Worm (Caenorhabditis elegans) whole organism, midembryonic: Measurements from ENCODE around the gene H41C03.2.

Experiments used
- T22C8.4 ChIP-seq: fragments of 200-800 bp; sonication (Bioruptor generic); IDR thresholded peaks from 2 replicates; pipeline ENCODE4 v1.3.6; 2022; ENCODE audit warnings: missing genetic modification characterization, missing compliant biosample characterization
- cog-1 ChIP-seq: sonication (generic microtip); optimal IDR thresholded peaks from 2 replicates; lab custom pipeline; 2016; ENCODE audit warnings: missing genetic modification characterization, missing compliant biosample characterization
- flt-1 ChIP-seq: fragments of 200-800 bp; sonication (Bioruptor generic); IDR thresholded peaks from 2 replicates; pipeline ENCODE4 v1.3.6; 2022; ENCODE audit warnings: missing genetic modification characterization, missing compliant biosample characterization
- klf-2 ChIP-seq: fragments of 200-800 bp; sonication (Bioruptor generic); conservative IDR thresholded peaks from 2 replicates; pipeline ENCODE4 v1.3.6; 2022; ENCODE audit warnings: missing genetic modification reagents, missing genetic modification characterization, missing compliant biosample characterization
- med-1 ChIP-seq: sonication (generic microtip); optimal IDR thresholded peaks from 2 replicates; lab custom pipeline; 2017; ENCODE audit warnings: missing genetic modification characterization, mild to moderate bottlenecking, missing compliant biosample characterization, antibody characterized with exemption, missing genetic modification reagents; ENCODE audit not compliant: insufficient read depth
- ref-1 ChIP-seq: fragments of 200-800 bp; sonication (Bioruptor generic); conservative IDR thresholded peaks from 2 replicates; pipeline ENCODE4 v1.3.6; 2022; ENCODE audit warnings: missing genetic modification reagents, missing genetic modification characterization, missing compliant biosample characterization
- tab-1 ChIP-seq: fragments of 200-800 bp; sonication (Bioruptor generic); IDR thresholded peaks from 2 replicates; pipeline ENCODE4 v1.3.6; 2022; ENCODE audit warnings: missing genetic modification characterization, missing compliant biosample characterization
- ztf-23 ChIP-seq: fragments of 200-800 bp; sonication (Bioruptor generic); IDR thresholded peaks from 2 replicates; pipeline ENCODE4 v1.3.6; 2022; ENCODE audit warnings: missing genetic modification reagents, missing genetic modification characterization, missing compliant biosample characterization
- ztf-29 ChIP-seq: fragments of 200-800 bp; sonication (Bioruptor generic); IDR thresholded peaks from 2 replicates; pipeline ENCODE4 v1.3.6; 2022; ENCODE audit warnings: missing genetic modification reagents, missing genetic modification characterization, missing compliant biosample characterization

The H41C03.2 gene

ce11 chrII:5865405-5866308 lies 13.8 kb upstream of the H41C03.2 start, which contains the start of gene F55C12.19:
Gene F55C12.19, plus strand, starts transcription at chrII:5866139.
- TF ChIP-seq ref-1 (GFP tag; lab: Robert Waterston, UW): no peak
- no peak for TF ChIP-seq ztf-29 (GFP tag; lab: Robert Waterston, UW)
- TF ChIP-seq flt-1 (GFP tag; lab: Robert Waterston, UW): no peak
- TF ChIP-seq ztf-23 (GFP tag; lab: Robert Waterston, UW): no peak
- TF ChIP-seq klf-2 (GFP tag; lab: Robert Waterston, UW): no peak
- TF ChIP-seq tab-1 (GFP tag; lab: Robert Waterston, UW): no peak
- no peak for TF ChIP-seq med-1 (GFP tag; lab: Kevin White, UChicago)
- TF ChIP-seq cog-1: no peak
- no peak for TF ChIP-seq T22C8.4 (GFP tag; lab: Robert Waterston, UW)

ce11 chrII:5863893-5864292 lies 12.0 kb upstream of the H41C03.2 start, which contains the start of gene tag-234:
Gene tag-234, plus strand, starts transcription at chrII:5864193.
- TF ChIP-seq klf-2 (GFP tag; lab: Robert Waterston, UW): no peak
- TF ChIP-seq ztf-23 (GFP tag; lab: Robert Waterston, UW): no peak
- no peak for TF ChIP-seq cog-1
- TF ChIP-seq T22C8.4 (GFP tag; lab: Robert Waterston, UW): no peak
- no peak for TF ChIP-seq med-1 (GFP tag; lab: Kevin White, UChicago)
- no peak for TF ChIP-seq flt-1 (GFP tag; lab: Robert Waterston, UW)
- TF ChIP-seq ref-1 (GFP tag; lab: Robert Waterston, UW): no peak
- no peak for TF ChIP-seq tab-1 (GFP tag; lab: Robert Waterston, UW)
- TF ChIP-seq ztf-29 (GFP tag; lab: Robert Waterston, UW): no peak

DNA sequence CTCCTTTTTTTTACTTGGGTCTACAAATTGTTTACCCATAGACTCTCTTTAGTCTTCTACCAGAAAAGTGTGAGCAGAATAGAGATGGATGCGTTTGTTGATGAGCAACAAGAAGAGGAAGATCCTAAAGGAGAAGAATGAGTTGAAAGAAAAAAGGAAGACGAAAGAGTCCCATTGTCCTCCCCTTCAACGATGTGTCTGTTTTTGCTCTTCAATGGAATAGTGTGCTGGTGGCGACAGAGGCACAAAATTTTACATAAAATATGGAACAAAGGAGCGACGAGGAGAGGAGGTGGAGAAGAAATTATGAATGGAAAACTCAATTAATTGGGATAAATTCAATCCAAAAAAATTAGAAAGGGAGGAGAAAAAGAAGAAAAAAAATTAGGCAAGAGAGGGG lies 8.7 kb upstream of the H41C03.2 start:
- no peak for TF ChIP-seq ref-1 (GFP tag; lab: Robert Waterston, UW)
- no peak for TF ChIP-seq ztf-23 (GFP tag; lab: Robert Waterston, UW)
- TF ChIP-seq cog-1: no peak
- TF ChIP-seq klf-2 (GFP tag; lab: Robert Waterston, UW): no peak
- TF ChIP-seq tab-1 (GFP tag; lab: Robert Waterston, UW): no peak

DNA sequence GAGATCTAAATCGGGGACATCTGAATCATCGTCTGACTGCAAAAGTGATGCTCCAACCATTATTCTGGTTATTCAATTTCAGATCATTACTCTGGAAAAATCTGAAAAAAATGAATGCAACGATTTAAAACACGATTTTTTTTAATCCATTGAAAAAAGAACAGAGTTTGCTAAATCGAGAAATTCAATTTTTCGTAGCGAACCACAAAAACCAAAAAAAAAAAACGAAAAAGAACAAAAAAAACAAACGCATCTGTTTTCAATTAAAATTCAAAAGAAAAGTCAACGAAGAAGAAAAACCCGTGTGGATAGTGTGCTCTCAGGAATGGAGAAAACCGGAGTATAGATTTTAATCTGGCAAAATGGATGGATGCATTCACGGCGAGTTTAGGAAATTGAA lies 6.4 kb upstream of the H41C03.2 start, which contains the start of gene F55C12.4:
Gene F55C12.4, minus strand, starts transcription at position 101 of the 400 bp plus-strand sequence.
- TF ChIP-seq cog-1: no peak
- no peak for TF ChIP-seq ztf-29 (GFP tag; lab: Robert Waterston, UW)
- no peak for TF ChIP-seq klf-2 (GFP tag; lab: Robert Waterston, UW)
- no peak for TF ChIP-seq T22C8.4 (GFP tag; lab: Robert Waterston, UW)
- no peak for TF ChIP-seq med-1 (GFP tag; lab: Kevin White, UChicago)
- TF ChIP-seq ref-1 (GFP tag; lab: Robert Waterston, UW): no peak
- no peak for TF ChIP-seq tab-1 (GFP tag; lab: Robert Waterston, UW)
- TF ChIP-seq ztf-23 (GFP tag; lab: Robert Waterston, UW): no peak
- TF ChIP-seq flt-1 (GFP tag; lab: Robert Waterston, UW): no peak

DNA sequence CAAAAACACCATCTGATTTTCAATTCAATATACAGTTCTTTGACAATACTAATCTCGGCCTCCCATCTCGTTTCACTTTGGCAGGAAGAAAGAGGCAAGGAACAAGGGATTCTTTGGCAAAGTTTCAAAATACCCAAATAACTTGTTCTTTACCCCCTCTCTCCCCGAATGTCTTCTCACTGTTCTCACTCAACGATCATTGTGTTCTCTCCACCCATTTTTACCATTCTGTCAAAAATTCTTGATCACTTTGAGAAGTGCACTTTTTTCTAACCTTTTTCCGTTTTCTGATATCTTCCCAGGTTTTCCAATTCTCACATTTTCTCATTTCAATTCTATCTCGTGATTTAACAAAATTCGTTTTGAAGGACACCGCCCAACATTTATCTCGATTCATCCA lies 2.2 kb upstream of the H41C03.2 start, which contains the start of gene H41C03.1:
Gene H41C03.1, plus strand, starts transcription at position 301 of the 400 bp plus-strand sequence.
- TF ChIP-seq ref-1 (GFP tag; lab: Robert Waterston, UW) (no peak), med-1 (GFP tag; lab: Kevin White, UChicago) (no peak), T22C8.4 (GFP tag; lab: Robert Waterston, UW) (no peak), ztf-23 (GFP tag; lab: Robert Waterston, UW) (no peak), klf-2 (GFP tag; lab: Robert Waterston, UW) (no peak), tab-1 (GFP tag; lab: Robert Waterston, UW) (no peak), flt-1 (GFP tag; lab: Robert Waterston, UW) (no peak), cog-1 (no peak), ztf-29 (GFP tag; lab: Robert Waterston, UW) (no peak)

DNA sequence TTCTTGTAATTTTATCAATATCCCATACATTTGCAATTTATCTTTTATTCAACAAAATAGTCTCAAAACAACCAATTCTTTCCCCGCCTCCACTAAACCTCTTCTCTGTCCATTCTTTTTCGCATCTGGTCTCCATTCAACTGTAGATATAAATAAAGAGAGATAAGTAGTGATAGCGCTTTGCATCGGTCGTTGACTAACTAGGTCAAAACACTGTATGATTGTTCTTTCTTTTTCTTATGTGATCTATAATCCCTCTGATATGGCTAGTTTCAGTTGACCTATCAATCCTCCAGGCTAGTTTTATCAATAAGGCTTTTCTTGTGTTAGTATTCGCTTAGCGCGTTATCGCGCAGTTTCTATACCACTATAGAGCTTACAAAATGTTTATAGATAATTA lies 1.4 kb upstream of the H41C03.2 start:
- TF ChIP-seq T22C8.4 (GFP tag; lab: Robert Waterston, UW): no peak
- TF ChIP-seq klf-2 (GFP tag; lab: Robert Waterston, UW): no peak

- TF ChIP-seq T22C8.4 (GFP tag; lab: Robert Waterston, UW) (no peak), klf-2 (GFP tag; lab: Robert Waterston, UW) (no peak), ztf-23 (GFP tag; lab: Robert Waterston, UW) (no peak)
Measured at ce11 chrII:5846181-5846580, 5.7 kb downstream of the H41C03.2 start.

DNA sequence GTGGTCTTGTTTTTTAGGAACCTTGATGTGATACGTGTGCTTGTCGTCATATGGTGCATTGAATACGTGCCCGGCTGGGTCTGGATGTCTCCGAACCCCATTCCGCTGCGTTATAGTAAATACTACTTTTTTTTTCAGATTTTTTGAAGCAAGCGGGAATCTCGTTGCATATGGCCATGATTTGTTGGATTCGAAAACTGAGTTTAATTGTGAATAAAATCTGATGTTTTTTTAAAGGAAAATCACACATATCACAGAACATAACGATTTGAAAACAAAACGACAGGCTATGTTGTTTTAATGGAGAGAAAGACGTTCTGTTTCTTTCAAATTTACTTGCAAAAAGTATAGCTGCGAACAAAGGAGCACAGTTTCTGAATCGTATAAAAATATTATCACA lies 6.5 kb downstream of the H41C03.2 start, which contains the start of the genes ZK1248.17 and H41C03.3:
Gene ZK1248.17, minus strand, starts transcription at position 101 of the 400 bp plus-strand sequence.
Gene H41C03.3, plus strand, starts transcription at position 337 of the 400 bp plus-strand sequence.
- TF ChIP-seq med-1 (GFP tag; lab: Kevin White, UChicago): no peak
- no peak for TF ChIP-seq T22C8.4 (GFP tag; lab: Robert Waterston, UW)
- no peak for TF ChIP-seq ztf-23 (GFP tag; lab: Robert Waterston, UW)
- no peak for TF ChIP-seq klf-2 (GFP tag; lab: Robert Waterston, UW)
- TF ChIP-seq flt-1 (GFP tag; lab: Robert Waterston, UW): no peak

DNA sequence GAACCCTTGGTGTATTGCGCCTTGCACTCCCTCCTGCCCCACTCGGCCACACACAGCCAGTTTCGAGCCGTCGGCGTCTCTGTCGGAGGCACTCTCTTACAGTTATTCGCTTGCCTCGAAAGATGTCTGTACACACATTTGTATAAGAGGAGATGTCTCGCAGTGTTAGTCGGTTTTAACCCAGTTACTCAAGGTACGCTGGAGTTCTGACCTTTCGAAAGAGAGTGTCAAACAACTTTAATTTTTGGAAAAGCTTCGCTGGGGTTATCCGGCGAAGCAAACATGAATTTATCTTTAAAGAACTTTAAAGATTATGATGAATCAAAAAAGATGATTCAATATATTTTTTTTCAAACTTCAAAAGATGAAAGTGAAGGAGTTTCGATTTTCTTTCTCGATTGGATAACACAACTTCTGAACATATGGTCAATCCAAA lies 7.2 kb downstream of the H41C03.2 start:
- TF ChIP-seq flt-1 (GFP tag; lab: Robert Waterston, UW) (peak; percentile 90), ztf-23 (GFP tag; lab: Robert Waterston, UW) (peak; percentile 90), cog-1 (peak; percentile 99), ref-1 (GFP tag; lab: Robert Waterston, UW) (no peak), T22C8.4 (GFP tag; lab: Robert Waterston, UW) (peak; percentile 74; the same call in 1 of the 2 replicates), klf-2 (GFP tag; lab: Robert Waterston, UW) (peak; percentile 53; the same call in 1 of the 2 replicates), tab-1 (GFP tag; lab: Robert Waterston, UW) (peak; percentile 61; the same call in 1 of the 2 replicates), med-1 (GFP tag; lab: Kevin White, UChicago) (peak; percentile 34), ztf-29 (GFP tag; lab: Robert Waterston, UW) (peak; percentile 83)
